Worm (Caenorhabditis elegans) whole organism, L4/young adult: ENCODE data around the gene str-243.

Experiments used
- W03F9.2 ChIP-seq: fragments of 150-350 bp; optimal IDR thresholded peaks from 2 replicates; lab custom pipeline; 2014; ENCODE audit warnings: missing biosample characterization, missing genetic modification characterization
- dao-5 ChIP-seq: sonication (generic microtip); optimal IDR thresholded peaks from 2 replicates; lab custom pipeline; 2016; ENCODE audit warnings: missing genotype, missing genetic modification characterization, moderate library complexity, missing compliant biosample characterization
- him-1 ChIP-seq: sonication (generic microtip); optimal IDR thresholded peaks from 2 replicates; lab custom pipeline; 2016; ENCODE audit warnings: missing genotype, missing genetic modification reagents, missing genetic modification characterization, missing compliant biosample characterization

str-243 gene

ce11 chrV:1511537-1511936 is 11.0 kb upstream of the str-243 start, which contains the start of gene nhr-260:
TSS of gene nhr-260 (minus strand) at chrV:1511637.
- TF ChIP-seq dao-5 (tag; lab: Kevin White, UChicago) (no peak), W03F9.2 (tag; lab: Kevin White, UChicago) (no peak), him-1 (tag; lab: Kevin White, UChicago) (no peak)

ce11 chrV:1521845-1522244 is 740 bp upstream of the str-243 start, which contains the start of gene str-240:
TSS of gene str-240 (minus strand) at chrV:1521945.
- TF ChIP-seq dao-5 (tag; lab: Kevin White, UChicago): no peak
- no peak for TF ChIP-seq W03F9.2 (tag; lab: Kevin White, UChicago)
- TF ChIP-seq him-1 (tag; lab: Kevin White, UChicago): no peak

ce11 chrV:1527985-1528384 is 5.4 kb downstream of the str-243 start, which contains the start of gene str-236:
TSS of gene str-236 (minus strand) at chrV:1528085.
- no peak for TF ChIP-seq him-1 (tag; lab: Kevin White, UChicago)
- no peak for TF ChIP-seq W03F9.2 (tag; lab: Kevin White, UChicago)
- no peak for TF ChIP-seq dao-5 (tag; lab: Kevin White, UChicago)

- no peak for TF ChIP-seq him-1 (tag; lab: Kevin White, UChicago)
- no peak for TF ChIP-seq W03F9.2 (tag; lab: Kevin White, UChicago)
- no peak for TF ChIP-seq dao-5 (tag; lab: Kevin White, UChicago)
Measured at ce11 chrV:1531159-1531558, 8.6 kb downstream of the str-243 start, which contains the start of gene K02H11.4. TSS of gene K02H11.4 (minus strand) at chrV:1531259.

- TF ChIP-seq him-1 (tag; lab: Kevin White, UChicago) (no peak), dao-5 (tag; lab: Kevin White, UChicago) (no peak), W03F9.2 (tag; lab: Kevin White, UChicago) (no peak)
Measured at ce11 chrV:1532455-1532854, 9.9 kb downstream of the str-243 start.

ce11 chrV:1534315-1534714 is 11.7 kb downstream of the str-243 start, which contains the start of gene trx-5:
TSS of gene trx-5 (minus strand) at chrV:1534415.
- TF ChIP-seq him-1 (tag; lab: Kevin White, UChicago): no peak
- TF ChIP-seq W03F9.2 (tag; lab: Kevin White, UChicago): no peak
- no peak for TF ChIP-seq dao-5 (tag; lab: Kevin White, UChicago)

ce11 chrV:1536979-1537378 is 14.4 kb downstream of the str-243 start, which contains the start of gene K02H11.9:
TSS of gene K02H11.9 (minus strand) at chrV:1537079.
- TF ChIP-seq him-1 (tag; lab: Kevin White, UChicago) (no peak), W03F9.2 (tag; lab: Kevin White, UChicago) (no peak), dao-5 (tag; lab: Kevin White, UChicago) (no peak)

- TF ChIP-seq W03F9.2 (tag; lab: Kevin White, UChicago) (no peak), him-1 (tag; lab: Kevin White, UChicago) (no peak), dao-5 (tag; lab: Kevin White, UChicago) (no peak)
Measured at ce11 chrV:1538842-1539241, 16.3 kb downstream of the str-243 start.

ce11 chrV:1540249-1540648 is 17.7 kb downstream of the str-243 start:
- TF ChIP-seq W03F9.2 (tag; lab: Kevin White, UChicago): no peak
- TF ChIP-seq him-1 (tag; lab: Kevin White, UChicago): no peak
- TF ChIP-seq dao-5 (tag; lab: Kevin White, UChicago): no peak

ce11 chrV:1541786-1542185 is 19.2 kb downstream of the str-243 start, which contains the start of gene oac-31:
TSS of gene oac-31 (minus strand) at chrV:1541886.
- no peak for TF ChIP-seq him-1 (tag; lab: Kevin White, UChicago)
- TF ChIP-seq dao-5 (tag; lab: Kevin White, UChicago): no peak
- no peak for TF ChIP-seq W03F9.2 (tag; lab: Kevin White, UChicago)

- TF ChIP-seq dao-5 (tag; lab: Kevin White, UChicago): no peak
- TF ChIP-seq him-1 (tag; lab: Kevin White, UChicago): no peak
- no peak for TF ChIP-seq W03F9.2 (tag; lab: Kevin White, UChicago)
Measured at ce11 chrV:1545694-1546093, 23.1 kb downstream of the str-243 start, which contains the start of gene oac-32. TSS of gene oac-32 (minus strand) at chrV:1545783.

ce11 chrV:1547843-1548242 is 25.3 kb downstream of the str-243 start, which contains the start of gene F52F10.2:
TSS of gene F52F10.2 (plus strand) at chrV:1548143.
- TF ChIP-seq him-1 (tag; lab: Kevin White, UChicago): no peak
- TF ChIP-seq W03F9.2 (tag; lab: Kevin White, UChicago): no peak
- no peak for TF ChIP-seq dao-5 (tag; lab: Kevin White, UChicago)

ce11 chrV:1550697-1551096 is 28.1 kb downstream of the str-243 start:
- no peak for TF ChIP-seq W03F9.2 (tag; lab: Kevin White, UChicago)

- TF ChIP-seq dao-5 (tag; lab: Kevin White, UChicago) (no peak), him-1 (tag; lab: Kevin White, UChicago) (no peak), W03F9.2 (tag; lab: Kevin White, UChicago) (no peak)
Measured at ce11 chrV:1551143-1551542, 28.6 kb downstream of the str-243 start.
